Worm (Caenorhabditis elegans) whole organism, young adult: ENCODE results near the gene C16C10.13.

Source experiments
- B0019.2 ChIP-seq: fragments of 200-800 bp; sonication (Bioruptor generic); conservative IDR thresholded peaks from 2 replicates; pipeline ENCODE4 v1.3.6; 2022; ENCODE audit warnings: missing genetic modification reagents, missing genetic modification characterization, missing compliant biosample characterization
- B0261.1 ChIP-seq: sonication (generic microtip); optimal IDR thresholded peaks from 2 replicates; lab custom pipeline; 2016; ENCODE audit warnings: mild to moderate bottlenecking, missing genetic modification characterization, moderate library complexity, missing compliant biosample characterization
- D2030.7 ChIP-seq: fragments of 200-800 bp; sonication (Bioruptor generic); IDR thresholded peaks from 2 replicates; pipeline ENCODE4 v1.3.6; 2022; ENCODE audit warnings: missing genetic modification reagents, missing genetic modification characterization, missing compliant biosample characterization
- F22D6.2 ChIP-seq: sonication (generic microtip); optimal IDR thresholded peaks from 2 replicates; lab custom pipeline; 2016; ENCODE audit warnings: mild to moderate bottlenecking, missing genetic modification characterization, missing compliant biosample characterization
- F33H1.4 ChIP-seq: fragments of 200-800 bp; sonication (Bioruptor generic); IDR thresholded peaks from 2 replicates; pipeline ENCODE4 v1.3.6; 2022; ENCODE audit warnings: missing genetic modification reagents, missing genetic modification characterization, missing compliant biosample characterization
- F37B4.10 ChIP-seq: fragments of 200-800 bp; sonication (Bioruptor generic); IDR thresholded peaks from 2 replicates; pipeline ENCODE4 v1.3.6; 2022; ENCODE audit warnings: missing genetic modification characterization, missing compliant biosample characterization
- F57A8.1 ChIP-seq: fragments of 200-800 bp; sonication (Bioruptor generic); optimal IDR thresholded peaks from 2 replicates; lab custom pipeline; 2018; ENCODE audit warnings: mild to moderate bottlenecking, missing genetic modification characterization, moderate library complexity, missing compliant biosample characterization
- Y53F4B.3 ChIP-seq: fragments of 200-800 bp; sonication (Bioruptor generic); IDR thresholded peaks from 2 replicates; pipeline ENCODE4 v1.3.6; 2022; ENCODE audit warnings: missing genetic modification reagents, missing genetic modification characterization, missing compliant biosample characterization
- Y56A3A.18 ChIP-seq: fragments of 200-800 bp; sonication (Bioruptor generic); IDR thresholded peaks from 2 replicates; pipeline ENCODE4 v1.3.6; 2022; ENCODE audit warnings: missing genetic modification reagents, missing genetic modification characterization, missing compliant biosample characterization
- akir-1 ChIP-seq: fragments of 200-800 bp; sonication (Bioruptor generic); optimal IDR thresholded peaks from 2 replicates; lab custom pipeline; 2018; ENCODE audit warnings: mild to moderate bottlenecking, missing genetic modification characterization, moderate library complexity, missing compliant biosample characterization
- aptf-2 ChIP-seq: fragments of 200-800 bp; sonication (Bioruptor generic); conservative IDR thresholded peaks from 2 replicates; pipeline ENCODE4 v1.3.6; 2022; ENCODE audit warnings: missing genetic modification reagents, missing genetic modification characterization, missing compliant biosample characterization
- athp-1 ChIP-seq: sonication (generic microtip); optimal IDR thresholded peaks from 2 replicates; lab custom pipeline; 2017; ENCODE audit warnings: mild to moderate bottlenecking, missing genetic modification characterization, missing compliant biosample characterization
- attf-5 ChIP-seq: fragments of 200-800 bp; sonication (Bioruptor generic); optimal IDR thresholded peaks from 2 replicates; lab custom pipeline; 2018; ENCODE audit warnings: mild to moderate bottlenecking, missing genetic modification characterization, missing compliant biosample characterization
- attf-6 ChIP-seq: fragments of 200-800 bp; sonication (Bioruptor generic); IDR thresholded peaks from 2 replicates; pipeline ENCODE4 v1.3.6; 2022; ENCODE audit warnings: missing genetic modification reagents, missing genetic modification characterization, missing compliant biosample characterization
- bed-1 ChIP-seq: fragments of 200-800 bp; sonication (Bioruptor generic); IDR thresholded peaks from 2 replicates; pipeline ENCODE4 v1.3.6; 2022; ENCODE audit warnings: missing genetic modification reagents, missing genetic modification characterization, missing compliant biosample characterization
- ccch-3 ChIP-seq: fragments of 200-800 bp; sonication (Bioruptor generic); optimal IDR thresholded peaks from 2 replicates; lab custom pipeline; 2018; ENCODE audit warnings: mild to moderate bottlenecking, missing genetic modification characterization, missing compliant biosample characterization
- ceh-27 ChIP-seq: fragments of 200-800 bp; sonication (Bioruptor generic); optimal IDR thresholded peaks from 2 replicates; lab custom pipeline; 2018; ENCODE audit warnings: mild to moderate bottlenecking, missing genetic modification characterization, moderate library complexity, missing compliant biosample characterization
- ceh-40 ChIP-seq: fragments of 200-800 bp; sonication (Bioruptor generic); IDR thresholded peaks from 2 replicates; pipeline ENCODE4 v1.3.6; 2022; ENCODE audit warnings: missing genetic modification characterization, missing compliant biosample characterization
- ceh-58 ChIP-seq: fragments of 200-800 bp; sonication (Bioruptor generic); IDR thresholded peaks from 2 replicates; pipeline ENCODE4 v1.3.6; 2022; ENCODE audit warnings: missing genetic modification characterization, missing compliant biosample characterization
- ceh-79 ChIP-seq: sonication (generic microtip); optimal IDR thresholded peaks from 2 replicates; lab custom pipeline; 2017; ENCODE audit warnings: mild to moderate bottlenecking, missing genetic modification characterization, missing compliant biosample characterization
- dox-1 ChIP-seq: fragments of 200-800 bp; sonication (Bioruptor generic); IDR thresholded peaks from 2 replicates; pipeline ENCODE4 v1.3.6; 2022; ENCODE audit warnings: missing genetic modification reagents, missing genetic modification characterization, missing compliant biosample characterization
- dpff-1 ChIP-seq: sonication (generic microtip); optimal IDR thresholded peaks from 2 replicates; lab custom pipeline; 2017; ENCODE audit warnings: mild to moderate bottlenecking, missing genetic modification characterization, missing compliant biosample characterization
- egl-44 ChIP-seq: fragments of 200-800 bp; sonication (Bioruptor generic); IDR thresholded peaks from 2 replicates; pipeline ENCODE4 v1.3.6; 2022; ENCODE audit warnings: missing genetic modification reagents, missing genetic modification characterization, missing compliant biosample characterization
- egrh-3 ChIP-seq: fragments of 200-800 bp; sonication (Bioruptor generic); IDR thresholded peaks from 2 replicates; pipeline ENCODE4 v1.3.6; 2022; ENCODE audit warnings: missing genetic modification reagents, missing genetic modification characterization, missing compliant biosample characterization
- ets-4 ChIP-seq: fragments of 200-800 bp; sonication (Bioruptor generic); optimal IDR thresholded peaks from 2 replicates; lab custom pipeline; 2018; ENCODE audit warnings: mild to moderate bottlenecking, missing genetic modification characterization, missing compliant biosample characterization
- him-1 ChIP-seq: sonication (generic microtip); optimal IDR thresholded peaks from 2 replicates; lab custom pipeline; 2016; ENCODE audit warnings: missing genotype, missing genetic modification reagents, missing genetic modification characterization, missing compliant biosample characterization
- hmg-1.2 ChIP-seq: fragments of 200-800 bp; sonication (Bioruptor generic); IDR thresholded peaks from 2 replicates; pipeline ENCODE4 v1.3.6; 2022; ENCODE audit warnings: missing genetic modification reagents, missing genetic modification characterization, missing compliant biosample characterization
- hrde-1 ChIP-seq: sonication (generic microtip); optimal IDR thresholded peaks from 2 replicates; lab custom pipeline; 2016; ENCODE audit warnings: missing genetic modification characterization, mild to moderate bottlenecking, missing compliant biosample characterization, moderate library complexity, missing genotype, missing genetic modification reagents, borderline replicate concordance
- let-607 ChIP-seq, 2 experiments: fragments of 200-800 bp in 1 of 2; sonication (Bioruptor generic) in 1 of 2; sonication (generic microtip) in 1 of 2; optimal IDR thresholded peaks; 2 replicates each; lab custom pipeline; 2016 to 2018; ENCODE audit warnings: mild to moderate bottlenecking in 2 of 2, missing compliant biosample characterization in 2 of 2, missing genetic modification characterization in 2 of 2, moderate library complexity in 2 of 2, missing genotype in 1 of 2
- lin-26 ChIP-seq: fragments of 200-800 bp; sonication (Bioruptor generic); IDR thresholded peaks from 2 replicates; pipeline ENCODE4 v1.3.6; 2022; ENCODE audit warnings: missing genetic modification reagents, missing genetic modification characterization, missing compliant biosample characterization
- lin-35 ChIP-seq, 3 experiments: fragments of 150-350 bp in 2 of 3; sonication (generic microtip) in 1 of 3; optimal IDR thresholded peaks; 2 replicates each; lab custom pipeline; 2014 to 2018; ENCODE audit warnings: missing biosample characterization in 3 of 3, missing genetic modification characterization in 3 of 3, missing genetic modification reagents in 3 of 3
- madf-8 ChIP-seq: fragments of 200-800 bp; sonication (Bioruptor generic); conservative IDR thresholded peaks from 2 replicates; pipeline ENCODE4 v1.3.6; 2022; ENCODE audit warnings: missing genetic modification reagents, missing genetic modification characterization, missing compliant biosample characterization
- mel-28 ChIP-seq: sonication (generic microtip); optimal IDR thresholded peaks from 2 replicates; lab custom pipeline; 2016; ENCODE audit warnings: borderline replicate concordance, mild to moderate bottlenecking, missing genetic modification characterization, missing compliant biosample characterization
- mes-4 ChIP-seq: sonication (generic microtip); optimal IDR thresholded peaks from 2 replicates; lab custom pipeline; 2016; ENCODE audit warnings: missing genotype, missing genetic modification characterization, missing compliant biosample characterization
- nfya-1 ChIP-seq: sonication (generic microtip); optimal IDR thresholded peaks from 2 replicates; lab custom pipeline; 2017; ENCODE audit warnings: antibody characterized with exemption, missing compliant biosample characterization, missing genetic modification characterization, borderline replicate concordance; ENCODE audit not compliant: insufficient read depth
- nhr-179 ChIP-seq: sonication (generic microtip); optimal IDR thresholded peaks from 2 replicates; lab custom pipeline; 2016; ENCODE audit warnings: mild to moderate bottlenecking, missing genetic modification characterization, missing compliant biosample characterization
- pbrm-1 ChIP-seq: fragments of 200-800 bp; sonication (Bioruptor generic); IDR thresholded peaks from 2 replicates; pipeline ENCODE4 v1.3.6; 2022; ENCODE audit warnings: missing genetic modification reagents, missing genetic modification characterization, missing compliant biosample characterization
- pha-4 ChIP-seq: fragments of 150-350 bp; sonication (generic microtip); optimal IDR thresholded peaks from 2 replicates; lab custom pipeline; 2014; ENCODE audit warnings: missing biosample characterization, missing genetic modification reagents, missing genetic modification characterization
- repo-1 ChIP-seq: sonication (generic microtip); optimal IDR thresholded peaks from 2 replicates; lab custom pipeline; 2017; ENCODE audit warnings: mild to moderate bottlenecking, missing genetic modification characterization, missing compliant biosample characterization
- rpc-1 ChIP-seq, 2 experiments: fragments of 150-350 bp in 1 of 2; sonication (generic microtip) in 1 of 2; optimal IDR thresholded peaks; 2 replicates each; lab custom pipeline; 2014 to 2018; ENCODE audit warnings: missing biosample characterization in 1 of 2, missing genetic modification characterization in 1 of 2, missing genetic modification reagents in 1 of 2, missing genotype in 1 of 2
- sea-2 ChIP-seq: fragments of 200-800 bp; sonication (Bioruptor generic); IDR thresholded peaks from 2 replicates; pipeline ENCODE4 v1.3.6; 2022; ENCODE audit warnings: missing genetic modification characterization, missing compliant biosample characterization
- snpc-4 ChIP-seq, 5 experiments: fragments of 150-350 bp in 1 of 5; sonication (generic microtip) in 4 of 5; optimal IDR thresholded peaks; 2 replicates each; lab custom pipeline; 2014 to 2018; ENCODE audit warnings: missing genetic modification characterization in 5 of 5, missing biosample characterization in 3 of 5, antibody characterized with exemption in 2 of 5, mild to moderate bottlenecking in 2 of 5, missing compliant biosample characterization in 2 of 5, missing genotype in 2 of 5, moderate library complexity in 2 of 5, missing genetic modification reagents in 1 of 5
- sptf-2 ChIP-seq: fragments of 200-800 bp; sonication (Bioruptor generic); optimal IDR thresholded peaks from 2 replicates; lab custom pipeline; 2018; ENCODE audit warnings: mild to moderate bottlenecking, missing genetic modification characterization, missing compliant biosample characterization
- tlf-1 ChIP-seq: fragments of 200-800 bp; sonication (Bioruptor generic); optimal IDR thresholded peaks from 2 replicates; lab custom pipeline; 2018; ENCODE audit warnings: mild to moderate bottlenecking, missing genetic modification characterization, missing compliant biosample characterization
- unc-130 ChIP-seq: sonication (generic microtip); optimal IDR thresholded peaks from 2 replicates; lab custom pipeline; 2016; ENCODE audit warnings: missing genetic modification reagents, missing genetic modification characterization, missing compliant biosample characterization
- zfh-2 ChIP-seq: fragments of 200-800 bp; sonication (Bioruptor generic); conservative IDR thresholded peaks from 2 replicates; pipeline ENCODE4 v1.3.6; 2022; ENCODE audit warnings: missing genetic modification reagents, missing genetic modification characterization, missing compliant biosample characterization
- ztf-25 ChIP-seq: fragments of 200-800 bp; sonication (Bioruptor generic); IDR thresholded peaks from 2 replicates; pipeline ENCODE4 v1.3.6; 2022; ENCODE audit warnings: missing genetic modification reagents, missing genetic modification characterization, missing compliant biosample characterization

C16C10.13 gene

DNA sequence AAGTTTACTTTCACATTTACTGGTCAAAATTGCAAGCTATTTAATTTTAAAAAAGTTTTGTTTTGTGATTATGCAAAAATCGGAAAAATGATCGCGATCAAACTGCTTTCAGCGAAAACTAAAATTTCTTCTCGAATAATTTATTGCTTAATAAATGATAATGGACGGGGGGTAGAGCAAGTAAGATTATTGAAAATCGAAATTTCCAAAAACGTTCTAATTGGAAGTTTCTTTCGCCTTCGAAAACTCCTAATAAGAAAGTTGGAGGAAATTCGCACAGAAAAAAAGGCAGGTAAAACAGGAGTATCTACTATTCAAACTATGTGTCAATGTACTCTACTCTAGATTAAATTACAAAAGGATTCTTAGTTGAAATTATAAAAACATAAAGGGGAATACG, 4.0 kb upstream of the C16C10.13 start:
- TF ChIP-seq aptf-2 (GFP tag; lab: Robert Waterston, UW) (no peak), madf-8 (no peak), F22D6.2 (tag; lab: Kevin White, UChicago) (no peak), ceh-79 (tag; lab: Kevin White, UChicago) (peak; percentile 69), nhr-179 (tag; lab: Kevin White, UChicago) (no peak), B0261.1 (tag; lab: Kevin White, UChicago) (no peak), zfh-2 (no peak), D2030.7 (GFP tag; lab: Robert Waterston, UW) (peak; percentile 63), egl-44 (GFP tag; lab: Robert Waterston, UW) (no peak), repo-1 (peak; percentile 82), Y53F4B.3 (no peak), tlf-1 (GFP tag; lab: Kevin White, UChicago) (peak; percentile 72), ceh-40 (GFP tag; lab: Robert Waterston, UW) (no peak), ceh-58 (no peak), let-607 (tag; optimal IDR thresholded peaks at IDR 0.05; lab: Kevin White, UChicago) (peak in 1 of 2 experiments; percentile 11), lin-35 (GFP tag; optimal IDR thresholded peaks at IDR 0.05; lab: Kevin White, UChicago) (no peak), mes-4 (tag; lab: Kevin White, UChicago) (peak; percentile 83), ccch-3 (no peak), lin-26 (GFP tag; lab: Robert Waterston, UW) (no peak; the same call in 1 of the 2 replicates), bed-1 (no peak), sea-2 (GFP tag; lab: Robert Waterston, UW) (no peak), B0019.2 (GFP tag; lab: Robert Waterston, UW) (no peak), dpff-1 (tag; lab: Kevin White, UChicago) (peak; percentile 13), sptf-2 (GFP tag; lab: Kevin White, UChicago) (no peak), rpc-1 (optimal IDR thresholded peaks at IDR 0.05; lab: Kevin White, UChicago) (no peak), rpc-1 (tag; optimal IDR thresholded peaks at IDR 0.05; lab: Kevin White, UChicago) (peak; percentile 7), egrh-3 (GFP tag; lab: Robert Waterston, UW) (no peak), ceh-27 (GFP tag; lab: Kevin White, UChicago) (no peak), ets-4 (no peak), unc-130 (GFP tag; lab: Kevin White, UChicago) (peak; percentile 69), mel-28 (tag; lab: Kevin White, UChicago) (no peak), snpc-4 (GFP tag; optimal IDR thresholded peaks at IDR 0.05; lab: Kevin White, UChicago) (no peak), snpc-4 (tag; optimal IDR thresholded peaks at IDR 0.05; lab: Kevin White, UChicago) (peak in 3 of 4 experiments; percentile 9 to 49 (median 48)), him-1 (peak; percentile 63), Y56A3A.18 (GFP tag; lab: Robert Waterston, UW) (no peak), attf-5 (no peak), dox-1 (GFP tag; lab: Robert Waterston, UW) (peak; percentile 3; the same call in 1 of the 2 replicates), akir-1 (GFP tag; lab: Kevin White, UChicago) (no peak), pbrm-1 (GFP tag; lab: Robert Waterston, UW) (0 out of 2 replicates have a peak, but pooled peaks have one; percentile 36), nfya-1 (no peak), attf-6 (0 out of 2 replicates have a peak, but pooled peaks have one; percentile 29), hrde-1 (tag; lab: Kevin White, UChicago) (peak; percentile 92), F37B4.10 (GFP tag; lab: Robert Waterston, UW) (no peak), pha-4 (no peak), hmg-1.2 (peak; percentile 35; the same call in 1 of the 2 replicates), F57A8.1 (GFP tag; lab: Kevin White, UChicago) (no peak), athp-1 (tag; lab: Kevin White, UChicago) (peak; percentile 88), ztf-25 (GFP tag; lab: Robert Waterston, UW) (0 out of 2 replicates have a peak, but pooled peaks have one; percentile 31), F33H1.4 (GFP tag; lab: Robert Waterston, UW) (no peak)
